Fruit fly (Drosophila melanogaster) Kc167 (cell line): ENCODE measurements around the gene Pde9.

Experiments
- Myc ChIP-seq: fragments of >200 bp; optimal IDR thresholded peaks from 2 replicates; lab custom pipeline; 2017; ENCODE audit warnings: missing external identifiers
- Sin3A ChIP-seq: fragments of >200 bp; optimal IDR thresholded peaks from 2 replicates; lab custom pipeline; 2018; ENCODE audit warnings: missing external identifiers
- h ChIP-seq: fragments of >200 bp; optimal IDR thresholded peaks from 3 replicates; lab custom pipeline; 2018; ENCODE audit warnings: missing external identifiers
- insv ChIP-seq: fragments of >200 bp; optimal IDR thresholded peaks from 3 replicates; lab custom pipeline; 2018; ENCODE audit warnings: missing external identifiers
- psq ChIP-seq: fragments of >200 bp; optimal IDR thresholded peaks from 2 replicates; lab custom pipeline; 2017; ENCODE audit warnings: missing external identifiers
- ttk ChIP-seq: sonication (Bioruptor generic); optimal IDR thresholded peaks from 2 replicates; lab custom pipeline; 2017; ENCODE audit warnings: missing external identifiers

Pde9 gene

DNA sequence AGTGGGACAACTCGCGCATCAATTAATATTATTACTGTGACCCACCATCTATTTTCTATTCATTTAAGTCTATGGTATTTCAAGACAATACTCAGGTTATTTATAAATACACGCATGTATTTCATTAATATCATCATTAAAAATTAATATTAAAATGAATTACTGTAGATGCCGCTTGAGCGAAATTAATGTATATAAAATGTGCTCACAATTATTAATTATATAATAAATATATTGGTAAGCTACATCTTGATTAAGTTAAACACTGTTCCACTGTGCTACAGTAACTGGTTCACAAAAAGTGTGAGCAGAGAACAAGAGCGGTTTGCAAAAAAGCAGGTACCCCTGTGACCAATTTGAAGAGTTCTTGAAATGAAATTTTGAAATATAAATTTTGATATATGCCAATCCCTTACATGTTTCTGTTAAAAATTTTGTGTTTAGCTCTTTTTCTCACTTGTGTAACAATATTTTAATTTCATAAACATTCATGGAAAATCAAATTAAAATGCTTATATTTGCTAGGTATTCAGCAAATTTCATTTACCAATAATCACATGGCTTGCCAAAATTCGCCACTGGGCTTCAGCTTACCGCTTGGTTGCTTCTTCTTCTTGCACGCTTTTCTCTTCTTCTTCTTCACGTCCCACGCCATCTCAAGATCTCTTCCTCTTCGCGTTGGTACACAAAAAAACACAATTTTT, 146.0 kb downstream of the Pde9 start:
- TF ChIP-seq psq: peak; percentile 72
- TF ChIP-seq Myc (lab: Kevin White, UChicago): no peak

DNA sequence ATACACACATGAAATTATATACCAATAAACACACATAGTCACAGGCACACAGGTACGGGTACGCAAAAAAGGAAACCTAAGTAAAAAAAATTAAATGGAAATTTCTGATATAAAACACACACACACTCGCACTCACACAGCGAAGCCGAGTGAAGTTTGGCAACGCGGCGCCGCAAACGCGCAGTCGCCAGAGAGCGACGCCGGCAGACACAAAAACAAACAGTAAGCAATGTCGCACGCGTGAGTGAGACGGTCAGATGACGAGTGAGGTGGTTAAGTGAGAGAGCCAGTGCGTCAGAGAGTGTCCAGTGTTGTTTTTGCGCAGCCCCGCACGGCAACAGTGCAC, 146.6 kb downstream of the Pde9 start:
- TF ChIP-seq insv (lab: Kevin White, UChicago) (no peak), Myc (lab: Kevin White, UChicago) (no peak), psq (no peak), ttk (no peak), h (no peak), Sin3A (lab: Kevin White, UChicago) (no peak)

DNA sequence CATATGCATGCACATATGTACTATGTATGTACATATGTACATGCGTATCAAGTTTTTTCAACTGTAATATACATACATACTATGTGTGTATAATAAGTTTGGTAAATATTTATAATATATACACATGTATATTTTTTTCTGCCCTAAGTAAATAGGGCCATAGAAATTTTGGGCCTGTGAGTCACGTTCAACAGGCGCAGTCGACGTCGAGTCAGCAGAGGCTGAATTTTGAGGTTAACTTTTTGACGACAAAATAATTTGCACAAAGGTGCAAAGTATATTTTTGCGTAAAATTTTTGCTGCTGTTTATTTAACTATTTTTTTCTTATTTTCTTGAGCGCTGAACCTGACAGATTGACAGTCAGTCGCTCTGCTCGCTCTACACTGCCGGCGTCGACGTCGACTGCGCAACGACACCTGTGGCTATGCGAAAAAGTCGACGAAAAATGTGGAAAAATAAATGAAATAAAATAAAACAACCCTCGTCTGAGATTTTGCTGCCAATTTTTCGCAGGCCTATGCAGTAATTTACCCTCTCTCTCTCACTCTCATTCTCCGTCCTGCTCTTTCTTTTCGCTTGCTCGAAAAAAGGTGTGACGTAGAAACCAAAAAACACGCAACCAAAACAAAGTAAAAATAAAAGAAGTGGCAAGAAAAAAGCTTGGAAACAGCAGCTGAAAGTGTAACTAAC, 147.1 kb downstream of the Pde9 start:
- TF ChIP-seq Myc (lab: Kevin White, UChicago): no peak
- no peak for TF ChIP-seq h

dm6 chrX:12748967-12749366, 148.2 kb downstream of the Pde9 start:
- no peak for TF ChIP-seq h

DNA sequence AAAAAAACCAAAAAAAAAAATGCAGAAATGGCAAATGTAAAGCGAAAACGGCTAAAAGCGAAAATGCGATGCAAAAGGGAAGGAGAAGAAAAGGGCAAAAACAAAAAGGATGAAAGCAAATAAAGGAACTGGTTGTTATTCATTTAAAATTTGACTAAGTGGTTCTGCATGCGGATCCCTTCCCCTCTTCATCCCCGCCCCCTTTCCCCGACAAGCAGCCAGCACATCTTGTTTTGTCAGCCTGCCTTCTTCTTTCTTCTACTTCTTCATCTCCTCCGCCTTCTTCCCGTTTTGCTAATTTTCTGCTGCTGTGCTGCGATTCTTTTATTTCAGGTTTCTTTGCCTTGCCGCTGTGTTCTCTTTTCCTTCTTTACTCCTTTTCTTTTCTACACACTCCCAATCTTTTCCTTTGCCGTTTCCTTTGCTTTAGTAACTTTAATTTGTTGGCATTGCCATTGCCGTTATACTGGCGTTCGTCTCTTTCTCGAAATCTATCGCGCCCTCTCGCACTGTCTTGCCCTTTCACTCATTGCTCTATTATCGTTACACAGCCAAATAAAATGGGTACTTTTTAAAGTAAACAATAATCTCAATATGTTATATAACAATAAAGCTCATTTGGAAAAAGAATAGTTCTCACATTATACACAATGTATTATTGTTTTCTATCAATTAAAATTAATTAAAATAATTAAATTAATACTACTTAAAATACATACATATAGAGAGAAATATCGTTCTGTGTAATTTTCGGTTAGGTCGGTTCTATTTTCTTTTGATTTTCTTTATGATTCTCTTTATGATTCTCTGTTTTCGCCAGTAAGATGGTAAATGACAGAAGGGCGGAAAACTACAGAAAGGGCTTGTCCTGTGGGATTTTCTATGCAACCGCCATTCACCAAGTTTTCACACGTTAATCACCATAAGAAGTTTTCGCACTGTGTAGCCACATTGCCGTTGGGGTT, 149.1 kb downstream of the Pde9 start:
- TF ChIP-seq Myc (lab: Kevin White, UChicago): no peak
- no peak for TF ChIP-seq ttk
- TF ChIP-seq h: no peak
- TF ChIP-seq insv (lab: Kevin White, UChicago): no peak
- TF ChIP-seq Sin3A (lab: Kevin White, UChicago): no peak
- TF ChIP-seq psq: no peak

- no peak for TF ChIP-seq ttk
- TF ChIP-seq Myc (lab: Kevin White, UChicago): no peak
- TF ChIP-seq insv (lab: Kevin White, UChicago): no peak
- TF ChIP-seq psq: no peak
- TF ChIP-seq h: no peak
- no peak for TF ChIP-seq Sin3A (lab: Kevin White, UChicago)
These were observed 152.0 kb downstream of the Pde9 start for dm6 chrX:12745117-12745516.

- no peak for TF ChIP-seq ttk
- TF ChIP-seq h: no peak
- TF ChIP-seq Sin3A (lab: Kevin White, UChicago): no peak
These were observed 153.0 kb downstream of the Pde9 start, which contains the start of gene CG4004 for dm6 chrX:12744026-12744688. CG4004 (plus strand) TSS chrX:12744212.

dm6 chrX:12743296-12743695, 153.8 kb downstream of the Pde9 start:
- no peak for TF ChIP-seq psq

- no peak for TF ChIP-seq Myc (lab: Kevin White, UChicago)
- no peak for TF ChIP-seq insv (lab: Kevin White, UChicago)
These were observed 154.5 kb downstream of the Pde9 start for dm6 chrX:12742651-12743020.

- TF ChIP-seq ttk (no peak), psq (no peak), Sin3A (lab: Kevin White, UChicago) (no peak), h (no peak), Myc (lab: Kevin White, UChicago) (no peak)
These were observed 155.0 kb downstream of the Pde9 start, which contains the start of gene Smr for dm6 chrX:12741914-12742650. Smr (minus strand) TSS chrX:12742618.

- no peak for TF ChIP-seq insv (lab: Kevin White, UChicago)
These were observed 156.7 kb downstream of the Pde9 start for dm6 chrX:12740441-12740840.

DNA sequence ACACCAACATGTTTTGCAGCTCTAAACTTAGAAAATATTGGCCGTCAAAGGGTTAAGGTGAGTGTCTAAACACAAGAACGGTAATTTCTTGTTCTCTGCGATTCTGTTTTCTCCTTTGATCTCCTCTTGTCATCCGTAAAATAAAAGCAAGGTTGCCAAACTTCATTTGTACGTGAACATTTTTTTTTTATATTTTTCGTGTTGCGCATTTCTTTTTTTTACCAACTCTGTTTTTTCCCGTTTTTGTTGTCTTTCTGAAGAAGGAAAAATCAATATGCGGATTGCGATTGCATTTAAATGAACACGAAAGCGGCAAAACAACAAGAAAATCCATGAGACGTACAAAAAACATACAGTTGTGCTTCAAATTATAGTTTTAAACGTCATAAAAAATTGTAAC, 157.3 kb downstream of the Pde9 start:
- TF ChIP-seq Myc (lab: Kevin White, UChicago): no peak
- no peak for TF ChIP-seq ttk
- no peak for TF ChIP-seq h
- TF ChIP-seq insv (lab: Kevin White, UChicago): no peak
- TF ChIP-seq Sin3A (lab: Kevin White, UChicago): no peak
- TF ChIP-seq psq: no peak

DNA sequence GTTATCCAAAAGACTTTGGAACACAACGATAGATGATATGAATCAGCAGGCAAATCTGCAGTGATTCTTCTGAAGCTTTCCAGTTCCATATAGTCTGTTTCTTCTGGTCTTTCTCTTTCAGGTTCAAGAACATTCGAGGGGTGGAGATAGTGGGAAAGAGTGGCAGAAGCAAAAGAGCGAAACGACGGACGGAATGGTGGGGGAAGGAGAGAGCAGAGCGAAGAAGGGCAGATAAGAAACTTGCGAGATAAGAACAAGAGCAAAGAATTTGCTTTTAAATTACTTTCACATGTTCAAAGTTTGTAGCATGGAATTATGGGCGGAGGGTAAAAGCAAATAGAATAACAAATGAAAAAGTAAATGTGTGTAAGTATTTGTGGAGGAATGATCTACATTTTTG, 158.1 kb downstream of the Pde9 start:
- peak; percentile 71 for TF ChIP-seq psq
- TF ChIP-seq ttk: no peak
